Worm (Caenorhabditis elegans) whole organism, late embryonic: Measurements from ENCODE around the gene srt-22.

ENCODE experiments used
- C08G9.2 ChIP-seq: sonication (generic microtip); optimal IDR thresholded peaks from 2 replicates; lab custom pipeline; 2016; ENCODE audit warnings: mild to moderate bottlenecking, missing genetic modification characterization, moderate library complexity, missing compliant biosample characterization
- C38D4.7 ChIP-seq: fragments of 200-800 bp; sonication (Bioruptor generic); optimal IDR thresholded peaks from 2 replicates; lab custom pipeline; 2018; ENCODE audit warnings: mild to moderate bottlenecking, missing genetic modification characterization, moderate library complexity, missing compliant biosample characterization
- K02D7.2 ChIP-seq: sonication (generic microtip); optimal IDR thresholded peaks from 2 replicates; lab custom pipeline; 2017; ENCODE audit warnings: mild to moderate bottlenecking, missing genetic modification characterization, missing compliant biosample characterization
- T23F11.4 ChIP-seq: fragments of 200-800 bp; sonication (Bioruptor generic); optimal IDR thresholded peaks from 2 replicates; lab custom pipeline; 2018; ENCODE audit warnings: mild to moderate bottlenecking, missing genetic modification characterization, missing compliant biosample characterization
- ceh-18 ChIP-seq: sonication (generic microtip); optimal IDR thresholded peaks from 2 replicates; lab custom pipeline; 2016; ENCODE audit warnings: missing genetic modification characterization, missing compliant biosample characterization
- ceh-30 ChIP-seq: fragments of 150-350 bp; optimal IDR thresholded peaks from 2 replicates; lab custom pipeline; 2014; ENCODE audit warnings: missing biosample characterization, missing genetic modification characterization
- ceh-31 ChIP-seq: sonication (generic microtip); optimal IDR thresholded peaks from 2 replicates; lab custom pipeline; 2016; ENCODE audit warnings: missing genetic modification characterization, missing compliant biosample characterization
- ceh-48 ChIP-seq: sonication (generic microtip); optimal IDR thresholded peaks from 2 replicates; lab custom pipeline; 2016; ENCODE audit warnings: missing genetic modification characterization, inconsistent platforms, missing compliant biosample characterization
- ceh-6 ChIP-seq: fragments of 200-800 bp; sonication (Bioruptor generic); optimal IDR thresholded peaks from 2 replicates; lab custom pipeline; 2018; ENCODE audit warnings: mild to moderate bottlenecking, missing genetic modification characterization, missing compliant biosample characterization
- che-1 ChIP-seq: sonication (generic microtip); optimal IDR thresholded peaks from 2 replicates; lab custom pipeline; 2016; ENCODE audit warnings: mild to moderate bottlenecking, missing genetic modification characterization, missing compliant biosample characterization
- dve-1 ChIP-seq: sonication (generic microtip); optimal IDR thresholded peaks from 2 replicates; lab custom pipeline; 2017; ENCODE audit warnings: antibody characterized with exemption, mild to moderate bottlenecking, missing genetic modification characterization, missing compliant biosample characterization
- elt-2 ChIP-seq: sonication (generic microtip); optimal IDR thresholded peaks from 2 replicates; lab custom pipeline; 2016; ENCODE audit warnings: missing genetic modification reagents, missing genetic modification characterization, missing compliant biosample characterization
- elt-4 ChIP-seq: sonication (generic microtip); optimal IDR thresholded peaks from 2 replicates; lab custom pipeline; 2016; ENCODE audit warnings: missing genetic modification characterization, missing compliant biosample characterization
- ets-4 ChIP-seq: sonication (generic microtip); optimal IDR thresholded peaks from 2 replicates; lab custom pipeline; 2016; ENCODE audit warnings: missing genetic modification characterization, missing compliant biosample characterization
- eyg-1 ChIP-seq: sonication (generic microtip); optimal IDR thresholded peaks from 2 replicates; lab custom pipeline; 2016; ENCODE audit warnings: missing genotype, missing genetic modification characterization, missing compliant biosample characterization
- fkh-10 ChIP-seq: fragments of 150-350 bp; optimal IDR thresholded peaks from 2 replicates; lab custom pipeline; 2014; ENCODE audit warnings: missing biosample characterization, missing genetic modification reagents, missing genetic modification characterization
- hlh-15 ChIP-seq: sonication (generic microtip); optimal IDR thresholded peaks from 2 replicates; lab custom pipeline; 2016; ENCODE audit warnings: missing genetic modification characterization, missing compliant biosample characterization
- hlh-6 ChIP-seq: sonication (generic microtip); optimal IDR thresholded peaks from 2 replicates; lab custom pipeline; 2016; ENCODE audit warnings: missing genotype, missing genetic modification characterization, missing compliant biosample characterization
- hlh-8 ChIP-seq: sonication (generic microtip); optimal IDR thresholded peaks from 2 replicates; lab custom pipeline; 2016; ENCODE audit warnings: missing genotype, missing genetic modification characterization, missing compliant biosample characterization
- lim-6 ChIP-seq: sonication (generic microtip); optimal IDR thresholded peaks from 2 replicates; lab custom pipeline; 2016; ENCODE audit warnings: missing genetic modification characterization, missing compliant biosample characterization
- madf-2 ChIP-seq: sonication (generic microtip); optimal IDR thresholded peaks from 2 replicates; lab custom pipeline; 2017; ENCODE audit warnings: missing genetic modification characterization, missing compliant biosample characterization
- mec-3 ChIP-seq: sonication (generic microtip); optimal IDR thresholded peaks from 2 replicates; lab custom pipeline; 2016; ENCODE audit warnings: borderline replicate concordance, missing genetic modification characterization, missing compliant biosample characterization
- nfya-1 ChIP-seq: sonication (generic microtip); optimal IDR thresholded peaks from 2 replicates; lab custom pipeline; 2017; ENCODE audit warnings: missing genetic modification characterization, mild to moderate bottlenecking, missing compliant biosample characterization, antibody characterized with exemption, moderate library complexity
- nhr-232 ChIP-seq: sonication (generic microtip); optimal IDR thresholded peaks from 2 replicates; lab custom pipeline; 2016; ENCODE audit warnings: missing genetic modification characterization, missing compliant biosample characterization
- pag-3 ChIP-seq: sonication (generic microtip); optimal IDR thresholded peaks from 2 replicates; lab custom pipeline; 2016; ENCODE audit warnings: missing compliant biosample characterization, missing genetic modification characterization, borderline replicate concordance
- pha-2 ChIP-seq: sonication (generic microtip); optimal IDR thresholded peaks from 2 replicates; lab custom pipeline; 2017; ENCODE audit warnings: mild to moderate bottlenecking, missing genetic modification characterization, missing compliant biosample characterization
- ref-2 ChIP-seq: sonication (generic microtip); optimal IDR thresholded peaks from 2 replicates; lab custom pipeline; 2016; ENCODE audit warnings: missing genetic modification characterization, missing compliant biosample characterization
- sdc-2 ChIP-seq: sonication (generic microtip); optimal IDR thresholded peaks from 2 replicates; lab custom pipeline; 2016; ENCODE audit warnings: missing genotype, missing genetic modification characterization, missing compliant biosample characterization
- sox-2 ChIP-seq: fragments of 200-800 bp; sonication (Bioruptor generic); IDR thresholded peaks from 2 replicates; pipeline ENCODE4 v1.3.6; 2022; ENCODE audit warnings: missing genetic modification reagents, missing genetic modification characterization, missing compliant biosample characterization
- sox-4 ChIP-seq: sonication (generic microtip); optimal IDR thresholded peaks from 2 replicates; lab custom pipeline; 2017; ENCODE audit warnings: mild to moderate bottlenecking, missing genetic modification characterization, inconsistent platforms, missing compliant biosample characterization
- syd-9 ChIP-seq: sonication (generic microtip); optimal IDR thresholded peaks from 2 replicates; lab custom pipeline; 2016; ENCODE audit warnings: mild to moderate bottlenecking, missing genetic modification characterization, moderate library complexity, missing compliant biosample characterization
- tbx-7 ChIP-seq: sonication (generic microtip); optimal IDR thresholded peaks from 2 replicates; lab custom pipeline; 2016; ENCODE audit warnings: missing genotype, missing genetic modification characterization, missing compliant biosample characterization
- unc-42 ChIP-seq: sonication (generic microtip); optimal IDR thresholded peaks from 2 replicates; lab custom pipeline; 2016; ENCODE audit warnings: missing genotype, missing genetic modification characterization, missing compliant biosample characterization

The srt-22 gene

DNA sequence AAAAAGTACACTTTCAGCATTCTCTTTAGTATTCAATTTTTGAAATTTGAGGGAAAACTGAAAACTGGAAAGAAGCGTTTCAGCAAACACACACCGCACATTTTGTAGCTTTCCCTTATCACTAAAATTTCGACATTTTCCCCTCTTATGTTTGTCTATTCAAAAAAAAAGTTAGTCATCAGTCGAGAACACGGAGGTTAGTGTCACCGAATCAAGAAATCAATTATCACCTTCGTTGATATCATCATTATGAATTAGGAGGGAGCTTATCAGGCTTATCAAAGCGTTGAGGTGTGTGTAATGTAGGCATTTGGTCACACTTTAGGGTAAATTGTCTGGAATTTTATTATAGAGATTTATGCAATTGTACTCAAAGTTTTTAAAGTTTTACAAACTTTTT, 17.1 kb downstream of the srt-22 start, which contains the start of gene cpr-3:
cpr-3 (minus strand) TSS at position 104 of the 400 bp plus-strand sequence.
- TF ChIP-seq T23F11.4 (GFP tag; lab: Kevin White, UChicago) (no peak), sdc-2 (tag; lab: Kevin White, UChicago) (no peak), ets-4 (tag; lab: Kevin White, UChicago) (no peak), sox-2 (GFP tag; lab: Robert Waterston, UW) (no peak), fkh-10 (GFP tag; lab: Kevin White, UChicago) (no peak), che-1 (tag; lab: Kevin White, UChicago) (no peak), C38D4.7 (GFP tag; lab: Kevin White, UChicago) (no peak), elt-2 (tag; lab: Kevin White, UChicago) (peak; percentile 66)

DNA sequence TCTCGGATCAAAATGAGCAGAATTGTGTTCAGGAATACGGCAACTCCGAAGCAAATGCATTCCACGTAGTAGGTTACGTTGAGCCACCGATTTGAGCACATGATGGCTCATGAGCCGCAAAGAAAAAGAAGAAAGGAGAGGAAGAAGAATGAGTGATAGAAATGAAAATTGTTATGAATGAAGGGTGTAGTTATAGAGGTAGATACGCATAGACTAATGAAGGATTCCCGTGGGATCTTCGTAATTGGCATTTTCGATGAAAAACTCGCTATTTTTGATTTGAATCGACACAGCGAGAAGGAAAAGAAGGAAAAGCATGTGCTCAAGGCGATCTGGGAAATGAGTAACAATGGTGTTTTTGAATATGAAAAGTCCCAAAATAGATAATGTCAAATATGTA, 21.9 kb downstream of the srt-22 start, which contains the start of gene str-96:
str-96 (minus strand) TSS at position 101 of the 400 bp plus-strand sequence.
- TF ChIP-seq madf-2 (tag; lab: Kevin White, UChicago) (no peak), pha-2 (no peak), elt-4 (no peak), unc-42 (tag; lab: Kevin White, UChicago) (no peak), ceh-31 (tag; lab: Kevin White, UChicago) (no peak), elt-2 (tag; lab: Kevin White, UChicago) (no peak), sdc-2 (tag; lab: Kevin White, UChicago) (no peak), che-1 (tag; lab: Kevin White, UChicago) (no peak), hlh-8 (tag; lab: Kevin White, UChicago) (no peak), syd-9 (tag; lab: Kevin White, UChicago) (no peak), mec-3 (tag; lab: Kevin White, UChicago) (no peak), nhr-232 (tag; lab: Kevin White, UChicago) (no peak), tbx-7 (tag; lab: Kevin White, UChicago) (no peak), eyg-1 (tag; lab: Kevin White, UChicago) (no peak), ceh-18 (tag; lab: Kevin White, UChicago) (no peak), K02D7.2 (tag; lab: Kevin White, UChicago) (no peak), C08G9.2 (tag; lab: Kevin White, UChicago) (no peak), ceh-48 (tag; lab: Kevin White, UChicago) (no peak)

DNA sequence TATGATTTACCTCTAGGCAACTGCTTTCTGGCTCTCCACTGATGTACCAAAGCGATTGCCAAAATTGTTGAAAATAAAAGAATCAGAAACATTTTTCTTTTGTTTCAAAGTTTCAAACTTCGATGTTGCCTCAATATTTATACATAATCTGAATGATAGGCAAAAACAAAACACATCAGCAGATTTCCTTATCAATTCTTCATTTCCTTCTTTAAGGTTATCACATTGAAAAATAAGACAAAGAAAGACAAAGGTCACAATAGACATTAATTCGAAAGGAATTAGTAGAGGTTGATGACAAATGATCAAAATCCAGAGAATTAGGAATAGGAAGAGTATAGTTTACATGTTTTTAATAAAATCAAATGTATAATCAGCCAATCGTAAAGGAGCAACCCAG, 24.7 kb downstream of the srt-22 start, which contains the start of gene cyp-34A2:
cyp-34A2 (minus strand) TSS at position 101 of the 400 bp plus-strand sequence.
- TF ChIP-seq madf-2 (tag; lab: Kevin White, UChicago) (no peak), pag-3 (tag; lab: Kevin White, UChicago) (no peak), nfya-1 (tag; lab: Kevin White, UChicago) (no peak), hlh-15 (no peak), hlh-8 (tag; lab: Kevin White, UChicago) (no peak), dve-1 (tag; lab: Kevin White, UChicago) (no peak), lim-6 (tag; lab: Kevin White, UChicago) (no peak), nhr-232 (tag; lab: Kevin White, UChicago) (no peak), sox-4 (tag; lab: Kevin White, UChicago) (no peak), ceh-30 (tag; lab: Kevin White, UChicago) (no peak), ceh-48 (tag; lab: Kevin White, UChicago) (no peak), sox-2 (GFP tag; lab: Robert Waterston, UW) (no peak), ceh-6 (no peak)

DNA sequence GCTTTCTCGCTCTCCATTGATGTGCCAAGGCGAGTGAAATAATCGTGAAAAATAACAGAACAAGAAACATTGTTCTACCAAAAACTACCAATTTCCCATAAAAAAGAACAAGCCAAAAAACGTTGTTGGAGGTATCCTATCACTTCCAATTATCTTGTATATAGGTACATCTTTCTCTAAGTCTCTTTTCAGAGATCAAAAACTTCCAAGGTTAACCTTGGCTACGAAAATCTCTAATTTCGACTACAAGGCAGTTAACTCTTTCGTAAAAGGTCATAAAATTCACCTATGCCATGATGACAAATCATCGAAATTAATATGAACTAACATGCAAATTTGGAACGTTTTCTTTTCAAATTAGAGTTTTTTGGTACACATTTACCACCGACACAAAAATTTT, 27.9 kb downstream of the srt-22 start, which contains the start of gene cyp-34A1:
cyp-34A1 (minus strand) TSS at position 101 of the 400 bp plus-strand sequence.
- no peak for TF ChIP-seq hlh-6 (tag; lab: Kevin White, UChicago)
- TF ChIP-seq ref-2 (tag; lab: Kevin White, UChicago): no peak
- TF ChIP-seq elt-2 (tag; lab: Kevin White, UChicago): no peak
